Fruit fly (Drosophila melanogaster): Measurements from ENCODE around the gene pch2.

pch2 gene

dm6 chr3R:8562484-8562886, 921 bp upstream of the pch2 start, which contains the start of the genes mRpS18A and CG31460 (continued):
- TF ChIP-seq Nf-YC (tag; optimal IDR thresholded peaks at IDR 0.05) (no peak), CG8290 (GFP tag; optimal IDR thresholded peaks at IDR 0.05) (no peak), CG8290 (tag; optimal IDR thresholded peaks at IDR 0.05) (no peak), salm (tag; optimal IDR thresholded peaks at IDR 0.05) (no peak), CG3726 (GFP tag; IDR thresholded peaks at IDR 0.05) (no peak), tna (GFP tag; IDR thresholded peaks at IDR 0.05; ENCODE audit: partially characterized antibody) (no peak), fu2 (GFP tag; optimal IDR thresholded peaks at IDR 0.05) (no peak), CG6689 (GFP tag; IDR thresholded peaks at IDR 0.05) (0 out of 2 replicates have a peak, but pooled peaks have one; percentile 17), CG11456 (GFP tag; IDR thresholded peaks at IDR 0.05) (no peak), HLH3B (GFP tag; IDR thresholded peaks at IDR 0.05) (peak; percentile 15; the same call in 1 of the 2 replicates), sna (GFP tag; IDR thresholded peaks at IDR 0.05; ENCODE audit: partially characterized antibody) (peak; percentile 63; the same call in 1 of the 2 replicates), HLHmδ (GFP tag; optimal IDR thresholded peaks at IDR 0.05) (no peak), CG14965 (GFP tag; optimal IDR thresholded peaks at IDR 0.05; ENCODE audit: borderline replicate concordance) (no peak), CG8359 (GFP tag; optimal IDR thresholded peaks at IDR 0.05; ENCODE audit: borderline replicate concordance) (no peak), CG32532 (GFP tag; IDR thresholded peaks at IDR 0.05) (peak; percentile 13; the same call in 1 of the 2 replicates), CG13123 (GFP tag; optimal IDR thresholded peaks at IDR 0.05) (no peak), pan (optimal IDR thresholded peaks at IDR 0.05) (no peak), pan (GFP tag; optimal IDR thresholded peaks at IDR 0.05 in 1 of 2, IDR thresholded peaks at IDR 0.05 in 1 of 2) (peak in 1 of 2 experiments; percentile 22), her (GFP tag; optimal IDR thresholded peaks at IDR 0.05) (no peak), Abd-B (GFP tag; optimal IDR thresholded peaks at IDR 0.05) (peak; percentile 30), jigr1 (GFP tag; IDR thresholded peaks at IDR 0.05) (no peak), Sry-δ (GFP tag; optimal IDR thresholded peaks at IDR 0.05) (peak; percentile 67), CG11093 (GFP tag; IDR thresholded peaks at IDR 0.05) (no peak), CG14441 (GFP tag; IDR thresholded peaks at IDR 0.05) (no peak), klu (GFP tag; IDR thresholded peaks at IDR 0.05) (no peak), crol (GFP tag; IDR thresholded peaks at IDR 0.05) (no peak), CG6791 (GFP tag; IDR thresholded peaks at IDR 0.05; ENCODE audit: partially characterized antibody) (peak; percentile 34; the same call in 1 of the 3 replicates), shn (GFP tag; optimal IDR thresholded peaks at IDR 0.05) (no peak), crp (GFP tag; optimal IDR thresholded peaks at IDR 0.05) (no peak), Scr (GFP tag; IDR thresholded peaks at IDR 0.05; ENCODE audit: partially characterized antibody) (peak; percentile 78), Nf-YA (GFP tag; IDR thresholded peaks at IDR 0.05) (no peak), Nf-YB (GFP tag; optimal IDR thresholded peaks at IDR 0.05) (no peak), Lim3 (GFP tag; IDR thresholded peaks at IDR 0.05) (no peak), CG10366 (GFP tag; IDR thresholded peaks at IDR 0.05) (0 out of 2 replicates have a peak, but pooled peaks have one; percentile 9), inv (GFP tag; IDR thresholded peaks at IDR 0.05; ENCODE audit: partially characterized antibody) (peak; percentile 62), Chrac-16 (GFP tag; optimal IDR thresholded peaks at IDR 0.05) (no peak), hbn (GFP tag; IDR thresholded peaks at IDR 0.05; ENCODE audit: partially characterized antibody) (peak; percentile 59; the same call in 1 of the 2 replicates), tio (GFP tag; optimal IDR thresholded peaks at IDR 0.05) (no peak), ara (GFP tag; IDR thresholded peaks at IDR 0.05) (no peak), CG34224 (GFP tag; IDR thresholded peaks at IDR 0.05; ENCODE audit: partially characterized antibody) (peak; percentile 70), CG31224 (GFP tag; IDR thresholded peaks at IDR 0.05) (no peak), CG7357 (GFP tag; IDR thresholded peaks at IDR 0.05) (no peak), Atf-2 (GFP tag; optimal IDR thresholded peaks at IDR 0.05) (no peak), Med (GFP tag) (peak; percentile 57), stc (GFP tag; IDR thresholded peaks at IDR 0.05) (no peak), CG14710 (tag; optimal IDR thresholded peaks at IDR 0.05) (peak; percentile 59), Deaf1 (tag; optimal IDR thresholded peaks at IDR 0.05) (no peak), knrl (GFP tag; IDR thresholded peaks at IDR 0.05; ENCODE audit: partially characterized antibody) (peak; percentile 71), sim (GFP tag; IDR thresholded peaks at IDR 0.05) (no peak), Fer2 (tag; optimal IDR thresholded peaks at IDR 0.05) (no peak), Usf (GFP tag; optimal IDR thresholded peaks at IDR 0.05) (no peak)

Data from whole organism, embryonic.